Fruit fly (Drosophila melanogaster): Measurements from ENCODE around the gene GlcAT-S.

Gene GlcAT-S

dm6 chr2L:9585942-9586341 lies 30.3 kb upstream of the GlcAT-S start (continued):
- TF ChIP-seq CG13424 (tag; optimal IDR thresholded peaks at IDR 0.05) (peak; percentile 26), Xrp1 (GFP tag; IDR thresholded peaks at IDR 0.05) (peak; percentile 73), trh (GFP tag; optimal IDR thresholded peaks at IDR 0.05) (no peak), CG10209 (GFP tag; optimal IDR thresholded peaks at IDR 0.05) (peak; percentile 15), Sox102F (GFP tag; optimal IDR thresholded peaks at IDR 0.05) (no peak), CG18262 (tag; optimal IDR thresholded peaks at IDR 0.05) (peak; percentile 79), trem (tag; optimal IDR thresholded peaks at IDR 0.05) (peak; percentile 36), CG31365 (tag; optimal IDR thresholded peaks at IDR 0.05) (no peak), salm (tag; optimal IDR thresholded peaks at IDR 0.05) (no peak), CG15696 (tag; optimal IDR thresholded peaks at IDR 0.05) (peak; percentile 64), Dll (GFP tag; IDR thresholded peaks at IDR 0.05; ENCODE audit: partially characterized antibody) (no peak), repo (GFP tag; optimal IDR thresholded peaks at IDR 0.05) (no peak), ham (GFP tag; IDR thresholded peaks at IDR 0.05) (no peak), jumu (GFP tag; optimal IDR thresholded peaks at IDR 0.05) (no peak), CG3281 (GFP tag; optimal IDR thresholded peaks at IDR 0.05) (no peak), h (optimal IDR thresholded peaks at IDR 0.05) (no peak), lilli (GFP tag; optimal IDR thresholded peaks at IDR 0.05) (no peak), p53 (GFP tag; optimal IDR thresholded peaks at IDR 0.05) (no peak), fd64A (GFP tag; optimal IDR thresholded peaks at IDR 0.05) (no peak), prd (optimal IDR thresholded peaks at IDR 0.05) (no peak), prd (GFP tag; IDR thresholded peaks at IDR 0.05) (peak; percentile 60; the same call in 1 of the 3 replicates), CG12744 (GFP tag; optimal IDR thresholded peaks at IDR 0.05) (no peak), CG7556 (GFP tag; optimal IDR thresholded peaks at IDR 0.05) (peak; percentile 15), CG13775 (GFP tag; optimal IDR thresholded peaks at IDR 0.05) (peak; percentile 1), CG17328 (GFP tag; IDR thresholded peaks at IDR 0.05) (peak; percentile 73), Asciz (GFP tag; optimal IDR thresholded peaks at IDR 0.05) (peak; percentile 31), CG10267 (tag; optimal IDR thresholded peaks at IDR 0.05) (peak; percentile 59), CG8290 (GFP tag; optimal IDR thresholded peaks at IDR 0.05) (peak; percentile 1), CG8290 (tag; optimal IDR thresholded peaks at IDR 0.05) (no peak), Antp (GFP tag; optimal IDR thresholded peaks at IDR 0.05) (no peak), Sin3A (optimal IDR thresholded peaks at IDR 0.05) (no peak), CG2712 (tag; optimal IDR thresholded peaks at IDR 0.05) (peak; percentile 83), pb (GFP tag; optimal IDR thresholded peaks at IDR 0.05) (no peak), Doc2 (GFP tag; IDR thresholded peaks at IDR 0.05) (no peak), CrebB (tag; optimal IDR thresholded peaks at IDR 0.05) (no peak), bsh (GFP tag; optimal IDR thresholded peaks at IDR 0.05) (peak in 1 of 2 experiments; percentile 53), CG9817 (tag; optimal IDR thresholded peaks at IDR 0.05) (no peak), pzg (GFP tag; optimal IDR thresholded peaks at IDR 0.05) (no peak), dimm (GFP tag; IDR thresholded peaks at IDR 0.05) (no peak), CG16815 (GFP tag; optimal IDR thresholded peaks at IDR 0.05) (peak; percentile 12), Myb (GFP tag; optimal IDR thresholded peaks at IDR 0.05) (no peak), B-H2 (GFP tag; optimal IDR thresholded peaks at IDR 0.05) (no peak), CG12299 (tag; optimal IDR thresholded peaks at IDR 0.05) (no peak), CG11560 (tag; IDR thresholded peaks at IDR 0.05) (no peak), Kr (GFP tag; optimal IDR thresholded peaks at IDR 0.05) (no peak), CG9609 (GFP tag; optimal IDR thresholded peaks at IDR 0.05) (no peak), CG14050 (GFP tag; IDR thresholded peaks at IDR 0.05) (no peak), maf-S (GFP tag; optimal IDR thresholded peaks at IDR 0.05) (no peak), D19A (tag; optimal IDR thresholded peaks at IDR 0.05) (peak; percentile 32), ATbp (GFP tag; optimal IDR thresholded peaks at IDR 0.05) (no peak), ase (GFP tag; IDR thresholded peaks at IDR 0.05) (no peak), Abd-B (GFP tag; optimal IDR thresholded peaks at IDR 0.05) (no peak), bowl (GFP tag; IDR thresholded peaks at IDR 0.05) (no peak)

Measured in whole organism, embryonic.